Worm (Caenorhabditis elegans) whole organism, L3 larva: ENCODE results near the gene Y4C6B.2.

Source experiments
- R02D3.7 ChIP-seq: fragments of 150-350 bp; optimal IDR thresholded peaks from 2 replicates; lab custom pipeline; 2014; ENCODE audit warnings: missing biosample characterization, missing genetic modification characterization
- ceh-82 ChIP-seq: fragments of 150-350 bp; optimal IDR thresholded peaks from 2 replicates; lab custom pipeline; 2014; ENCODE audit warnings: missing biosample characterization, missing genetic modification characterization
- egl-27 ChIP-seq: sonication (generic microtip); optimal IDR thresholded peaks from 4 replicates; lab custom pipeline; 2017; ENCODE audit warnings: missing biosample characterization, missing genetic modification reagents, missing genetic modification characterization
- elt-1 ChIP-seq: fragments of 150-350 bp; optimal IDR thresholded peaks from 2 replicates; lab custom pipeline; 2014; ENCODE audit warnings: missing biosample characterization, missing genetic modification characterization
- elt-2 ChIP-seq: sonication (generic microtip); optimal IDR thresholded peaks from 2 replicates; lab custom pipeline; 2016; ENCODE audit warnings: missing genetic modification reagents, mild to moderate bottlenecking, missing genetic modification characterization, missing compliant biosample characterization
- fkh-10 ChIP-seq: sonication (generic microtip); optimal IDR thresholded peaks from 2 replicates; lab custom pipeline; 2017; ENCODE audit warnings: missing biosample characterization, missing genetic modification reagents, missing genetic modification characterization
- nhr-28 ChIP-seq: fragments of 150-350 bp; optimal IDR thresholded peaks from 2 replicates; lab custom pipeline; 2014; ENCODE audit warnings: missing biosample characterization, missing genetic modification characterization
- nhr-76 ChIP-seq: fragments of 150-350 bp; sonication (generic microtip); optimal IDR thresholded peaks from 5 replicates; lab custom pipeline; 2014; ENCODE audit warnings: missing biosample characterization, missing genetic modification characterization

ce11 chrIV:5344168-5344567 is 4.8 kb downstream of the Y4C6B.2 start:
- TF ChIP-seq R02D3.7 (tag; lab: Kevin White, UChicago) (no peak), egl-27 (no peak), fkh-10 (no peak), nhr-76 (tag; lab: Kevin White, UChicago) (no peak), elt-1 (tag; lab: Kevin White, UChicago) (no peak), elt-2 (tag; lab: Kevin White, UChicago) (peak; percentile 30), nhr-28 (tag; lab: Kevin White, UChicago) (no peak), ceh-82 (tag; lab: Kevin White, UChicago) (no peak)
